Worm (Caenorhabditis elegans) whole organism, L1 larva: ENCODE measurements around the gene C14C10.10.

Source experiments
- aly-2 ChIP-seq: fragments of 150-350 bp; optimal IDR thresholded peaks from 2 replicates; lab custom pipeline; 2014; ENCODE audit warnings: missing biosample characterization, missing genetic modification characterization
- efl-1 ChIP-seq, 4 experiments: fragments of 150-350 bp; optimal IDR thresholded peaks in 3 of 4; peaks in 1 of 4; 1 replicate in 1 of 4; 2 replicates in 3 of 4; lab custom pipeline; 2014; ENCODE audit warnings: missing biosample characterization in 2 of 4, missing genetic modification characterization in 2 of 4, missing genetic modification reagents in 2 of 4
- elt-2 ChIP-seq: sonication (generic microtip); optimal IDR thresholded peaks from 2 replicates; lab custom pipeline; 2016; ENCODE audit warnings: missing genetic modification characterization, mild to moderate bottlenecking, inconsistent platforms, missing compliant biosample characterization, missing genetic modification reagents
- elt-3 ChIP-seq, 6 experiments: fragments of 150-350 bp in 1 of 6; sonication (generic microtip); optimal IDR thresholded peaks; 2 replicates each; lab custom pipeline; 2017 to 2018; ENCODE audit warnings: missing biosample characterization in 6 of 6, missing genetic modification characterization in 6 of 6, inconsistent platforms in 1 of 6
- lin-39 ChIP-seq: fragments of 150-350 bp; optimal IDR thresholded peaks from 2 replicates; lab custom pipeline; 2014; ENCODE audit warnings: missing biosample characterization, missing genetic modification reagents, missing genetic modification characterization
- mdl-1 ChIP-seq, 2 experiments: fragments of 150-350 bp; optimal IDR thresholded peaks; 2 replicates each; lab custom pipeline; 2014 to 2017; ENCODE audit warnings: missing biosample characterization in 2 of 2, missing genetic modification characterization in 2 of 2, inconsistent platforms in 1 of 2
- nhr-20 ChIP-seq: sonication (generic microtip); optimal IDR thresholded peaks from 2 replicates; lab custom pipeline; 2016; ENCODE audit warnings: mild to moderate bottlenecking, missing genetic modification characterization, missing compliant biosample characterization
- pag-3 ChIP-seq: sonication (generic microtip); optimal IDR thresholded peaks from 2 replicates; lab custom pipeline; 2017; ENCODE audit warnings: missing genetic modification characterization, mild to moderate bottlenecking, missing compliant biosample characterization, antibody characterized with exemption, borderline replicate concordance; ENCODE audit not compliant: insufficient read depth
- skn-1 ChIP-seq: fragments of 150-350 bp; optimal IDR thresholded peaks from 2 replicates; lab custom pipeline; 2014; ENCODE audit warnings: missing biosample characterization, missing genetic modification characterization
- snpc-4 ChIP-seq: fragments of 150-350 bp; optimal IDR thresholded peaks from 2 replicates; lab custom pipeline; 2014; ENCODE audit warnings: missing biosample characterization, missing genetic modification characterization
- tbx-2 ChIP-seq: sonication (generic microtip); optimal IDR thresholded peaks from 2 replicates; lab custom pipeline; 2016; ENCODE audit warnings: missing genetic modification characterization, missing compliant biosample characterization
- unc-30 ChIP-seq: sonication (generic microtip); optimal IDR thresholded peaks from 2 replicates; lab custom pipeline; 2017; ENCODE audit warnings: missing biosample characterization, missing genetic modification characterization
- ztf-11 ChIP-seq, 2 experiments: sonication (generic microtip); optimal IDR thresholded peaks; 2 replicates each; lab custom pipeline; 2016 to 2017; ENCODE audit warnings: missing genetic modification characterization in 2 of 2, missing biosample characterization in 1 of 2, missing compliant biosample characterization in 1 of 2

DNA sequence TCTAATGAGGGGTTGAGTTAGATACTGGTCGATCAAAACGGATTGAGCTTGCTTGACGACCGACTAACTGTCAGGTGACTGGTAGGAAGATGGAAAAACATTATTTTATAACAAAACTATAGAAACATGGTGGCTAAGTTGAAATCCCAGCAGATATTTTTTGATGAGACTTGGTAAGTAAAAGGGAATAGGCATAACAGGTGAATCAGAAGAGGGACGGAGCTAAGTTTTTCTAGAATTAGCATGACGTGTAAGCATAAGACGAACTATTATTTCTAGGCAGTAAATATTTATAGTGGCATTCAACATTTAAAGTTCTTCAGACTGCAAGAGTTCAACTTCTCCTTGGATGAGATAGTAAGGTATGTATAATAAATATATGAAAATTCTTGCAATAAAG is 45.6 kb upstream of the C14C10.10 start, which contains the start of gene F56H9.8:
- TF ChIP-seq elt-3 (tag; optimal IDR thresholded peaks at IDR 0.05; lab: Kevin White, UChicago) (no peak), unc-30 (tag; lab: Kevin White, UChicago) (no peak), elt-2 (tag; lab: Kevin White, UChicago) (no peak), mdl-1 (tag; optimal IDR thresholded peaks at IDR 0.05; lab: Kevin White, UChicago) (no peak), snpc-4 (tag; lab: Kevin White, UChicago) (no peak), pag-3 (no peak), efl-1 (optimal IDR thresholded peaks at IDR 0.05; lab: Kevin White, UChicago) (no peak), efl-1 (GFP tag; optimal IDR thresholded peaks at IDR 0.05 in 1 of 2; lab: Kevin White, UChicago) (no peak), skn-1 (tag; lab: Kevin White, UChicago) (no peak), aly-2 (tag; lab: Kevin White, UChicago) (no peak), ztf-11 (tag; optimal IDR thresholded peaks at IDR 0.05; lab: Kevin White, UChicago) (no peak), nhr-20 (tag; lab: Kevin White, UChicago) (no peak), lin-39 (tag; lab: Kevin White, UChicago) (no peak), tbx-2 (no peak)
